Fruit fly (Drosophila melanogaster) whole organism, pupa: Measurements from ENCODE around the gene CG9121.

Experiments
- CG10348 ChIP-seq: fragments of 200-800 bp; sonication (Bioruptor generic); IDR thresholded peaks from 2 replicates; pipeline ENCODE4 v1.3.6; 2022; ENCODE audit warnings: missing biosample characterization, missing genetic modification characterization
- CG12605 ChIP-seq: fragments of 200-800 bp; sonication (Bioruptor generic); IDR thresholded peaks from 2 replicates; pipeline ENCODE4 v1.3.6; 2022; ENCODE audit warnings: missing biosample characterization, missing genetic modification characterization
- CG13204 ChIP-seq: fragments of 200-800 bp; sonication (Bioruptor generic); optimal IDR thresholded peaks from 2 replicates; lab custom pipeline; 2018; ENCODE audit warnings: missing biosample characterization, mild to moderate bottlenecking, missing genetic modification characterization, moderate library complexity
- CG14655 ChIP-seq: fragments of 200-800 bp; sonication (Bioruptor generic); optimal IDR thresholded peaks from 3 replicates; lab custom pipeline; 2017; ENCODE audit warnings: mild to moderate bottlenecking, missing biosample characterization, missing genetic modification reagents, missing genetic modification characterization
- CG15710 ChIP-seq: fragments of 200-800 bp; sonication (Bioruptor generic); optimal IDR thresholded peaks from 2 replicates; lab custom pipeline; 2018; ENCODE audit warnings: missing biosample characterization, mild to moderate bottlenecking, missing genetic modification characterization, moderate library complexity
- CG17806 ChIP-seq: fragments of 200-800 bp; sonication (Bioruptor generic); optimal IDR thresholded peaks from 2 replicates; lab custom pipeline; 2018; ENCODE audit warnings: missing biosample characterization, mild to moderate bottlenecking, missing genetic modification characterization, moderate library complexity
- CG32121 ChIP-seq: fragments of 200-800 bp; sonication (Bioruptor generic); IDR thresholded peaks from 2 replicates; pipeline ENCODE4 v1.3.6; 2022; ENCODE audit warnings: missing biosample characterization, missing genetic modification characterization
- CG34367 ChIP-seq: fragments of 200-800 bp; sonication (Bioruptor generic); optimal IDR thresholded peaks from 2 replicates; lab custom pipeline; 2018; ENCODE audit warnings: missing biosample characterization, mild to moderate bottlenecking, missing genetic modification characterization
- CG4496 ChIP-seq: fragments of 200-800 bp; sonication (Bioruptor generic); IDR thresholded peaks from 3 replicates; pipeline ENCODE4 v1.3.6; 2022; ENCODE audit warnings: missing biosample characterization, missing genetic modification characterization
- CG8159 ChIP-seq: fragments of 200-800 bp; sonication (Bioruptor generic); optimal IDR thresholded peaks from 3 replicates; lab custom pipeline; 2018; ENCODE audit warnings: missing biosample characterization, mild to moderate bottlenecking, missing genetic modification characterization, moderate library complexity
- CG8301 ChIP-seq: fragments of 200-800 bp; sonication (Bioruptor generic); optimal IDR thresholded peaks from 2 replicates; lab custom pipeline; 2018; ENCODE audit warnings: missing biosample characterization, mild to moderate bottlenecking, missing genetic modification characterization
- CG9948 ChIP-seq: fragments of 200-800 bp; sonication (Bioruptor generic); optimal IDR thresholded peaks from 2 replicates; lab custom pipeline; 2018; ENCODE audit warnings: missing biosample characterization, mild to moderate bottlenecking, missing genetic modification characterization, moderate library complexity
- D1 ChIP-seq: fragments of 200-800 bp; sonication (Bioruptor generic); optimal IDR thresholded peaks from 2 replicates; lab custom pipeline; 2018; ENCODE audit warnings: missing biosample characterization, mild to moderate bottlenecking, missing genetic modification characterization, moderate library complexity
- EcR ChIP-seq: fragments of 200-800 bp; sonication (Bioruptor generic); optimal IDR thresholded peaks from 3 replicates; lab custom pipeline; 2019; ENCODE audit warnings: missing biosample characterization, missing genetic modification characterization, mild to moderate bottlenecking, moderate library complexity, missing genetic modification reagents
- Ets98B ChIP-seq: fragments of 200-800 bp; sonication (Bioruptor generic); IDR thresholded peaks from 2 replicates; pipeline ENCODE4 v1.3.6; 2022; ENCODE audit warnings: missing biosample characterization, missing genetic modification characterization
- Pif1A ChIP-seq: fragments of 200-800 bp; sonication (Bioruptor generic); optimal IDR thresholded peaks from 3 replicates; lab custom pipeline; 2016; ENCODE audit warnings: missing biosample characterization, missing genetic modification characterization
- Pif1B ChIP-seq: fragments of 200-800 bp; sonication (Bioruptor generic); optimal IDR thresholded peaks from 3 replicates; lab custom pipeline; 2016; ENCODE audit warnings: missing biosample characterization, missing genetic modification characterization
- Snoo ChIP-seq: fragments of 200-800 bp; sonication (Bioruptor generic); optimal IDR thresholded peaks from 3 replicates; lab custom pipeline; 2017; ENCODE audit warnings: missing biosample characterization, mild to moderate bottlenecking, missing genetic modification characterization, inconsistent platforms
- fd96Ca ChIP-seq: fragments of 200-800 bp; sonication (Bioruptor generic); IDR thresholded peaks from 3 replicates; pipeline ENCODE4 v1.3.6; 2022; ENCODE audit warnings: missing biosample characterization, missing genetic modification characterization
- gl ChIP-seq: fragments of 200-800 bp; sonication (Bioruptor generic); optimal IDR thresholded peaks from 2 replicates; lab custom pipeline; 2018; ENCODE audit warnings: missing biosample characterization, mild to moderate bottlenecking, missing genetic modification characterization
- rn ChIP-seq: fragments of 200-800 bp; sonication (Bioruptor generic); IDR thresholded peaks from 2 replicates; pipeline ENCODE4 v1.3.6; 2022; ENCODE audit warnings: missing biosample characterization, missing genetic modification characterization

The CG9121 gene

dm6 chr2L:5005464-5005764 lies 45.4 kb downstream of the CG9121 start:
- no peak for TF ChIP-seq D1 (tag; lab: Kevin White, UChicago)
- no peak for TF ChIP-seq CG14655
- no peak for TF ChIP-seq fd96Ca (GFP tag; lab: Robert Waterston, UW)
- no peak for TF ChIP-seq CG10348 (GFP tag; lab: Robert Waterston, UW)
- no peak for TF ChIP-seq CG15710
- no peak for TF ChIP-seq CG9948 (tag; lab: Kevin White, UChicago)
- TF ChIP-seq CG34367 (tag; lab: Kevin White, UChicago): no peak
- TF ChIP-seq Ets98B (GFP tag; lab: Robert Waterston, UW): no peak
- TF ChIP-seq Pif1A (GFP tag; lab: Kevin White, UChicago): no peak
- no peak for TF ChIP-seq CG12605 (GFP tag; lab: Robert Waterston, UW)
- no peak for TF ChIP-seq CG17806
- no peak for TF ChIP-seq Snoo (tag; lab: Kevin White, UChicago)
- no peak for TF ChIP-seq Pif1B (GFP tag; lab: Kevin White, UChicago)
- no peak for TF ChIP-seq CG4496 (GFP tag; lab: Robert Waterston, UW)
- no peak for TF ChIP-seq rn
- no peak for TF ChIP-seq CG8301 (tag; lab: Kevin White, UChicago)
- TF ChIP-seq CG13204: no peak

DNA sequence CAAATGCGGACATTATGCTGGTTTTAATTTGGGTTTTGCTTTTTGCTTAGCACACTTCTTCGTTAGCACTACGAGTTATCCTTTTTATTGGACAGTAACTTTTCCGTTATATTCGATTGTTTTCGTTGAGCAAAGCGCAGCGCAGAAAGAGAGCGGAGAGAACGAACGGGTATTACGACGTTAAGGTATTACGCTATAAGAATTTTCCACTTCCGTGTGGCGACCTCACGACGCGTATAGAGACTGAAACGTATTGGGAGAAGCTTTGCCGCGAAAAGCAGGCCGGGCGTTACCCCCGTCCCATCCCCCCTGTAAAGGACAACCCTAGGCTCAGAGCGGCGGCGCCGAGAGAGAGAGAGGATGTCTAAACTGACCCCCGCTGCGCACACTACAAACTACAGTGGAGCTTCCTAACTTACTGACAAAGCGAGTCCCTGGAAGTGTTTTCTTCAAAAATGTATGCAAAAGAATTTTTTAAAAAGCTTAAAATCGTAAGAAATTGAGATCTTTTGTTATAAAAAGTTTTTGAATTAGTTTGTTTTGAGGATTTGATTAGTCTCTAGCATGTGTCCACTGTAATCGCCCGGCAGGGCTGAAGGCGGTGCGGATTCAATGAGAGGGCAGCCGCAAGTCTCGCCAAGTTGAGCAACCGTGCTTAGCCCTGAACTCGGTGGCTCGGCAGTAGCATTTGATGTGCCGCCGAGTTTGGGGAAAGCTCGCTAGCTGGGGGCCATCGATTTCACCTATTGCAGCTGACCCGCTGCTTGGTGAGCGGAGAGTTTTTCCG lies 46.0 kb downstream of the CG9121 start:
- peak; percentile 90 for TF ChIP-seq CG15710
- peak; percentile 88 for TF ChIP-seq Ets98B (GFP tag; lab: Robert Waterston, UW)
- TF ChIP-seq CG12605 (GFP tag; lab: Robert Waterston, UW): peak; percentile 91
- TF ChIP-seq gl: peak; percentile 73
- TF ChIP-seq CG4496 (GFP tag; lab: Robert Waterston, UW): peak; percentile 94
- peak; percentile 61; the same call in 1 of the 2 replicates for TF ChIP-seq rn
- peak; percentile 90 for TF ChIP-seq CG8159 (tag; lab: Kevin White, UChicago)
- peak; percentile 69 for TF ChIP-seq CG13204
- peak; percentile 89 for TF ChIP-seq CG17806
- TF ChIP-seq CG32121 (GFP tag; lab: Robert Waterston, UW): peak; percentile 89
- peak; percentile 41 for TF ChIP-seq D1 (tag; lab: Kevin White, UChicago)
- peak; percentile 88 for TF ChIP-seq CG34367 (tag; lab: Kevin White, UChicago)
- peak; percentile 89 for TF ChIP-seq CG9948 (tag; lab: Kevin White, UChicago)
- TF ChIP-seq Pif1B (GFP tag; lab: Kevin White, UChicago): peak; percentile 86
- TF ChIP-seq Snoo (tag; lab: Kevin White, UChicago): peak; percentile 70
- TF ChIP-seq CG8301 (tag; lab: Kevin White, UChicago): peak; percentile 81
- peak; percentile 83 for TF ChIP-seq CG14655
- TF ChIP-seq EcR (GFP tag; lab: Kevin White, UChicago): peak; percentile 38
- TF ChIP-seq Pif1A (GFP tag; lab: Kevin White, UChicago): peak; percentile 90
- TF ChIP-seq CG10348 (GFP tag; lab: Robert Waterston, UW): peak; percentile 76
- peak; percentile 90 for TF ChIP-seq fd96Ca (GFP tag; lab: Robert Waterston, UW)

- TF ChIP-seq CG8159 (tag; lab: Kevin White, UChicago) (no peak), rn (no peak), Ets98B (GFP tag; lab: Robert Waterston, UW) (no peak), CG34367 (tag; lab: Kevin White, UChicago) (no peak), CG32121 (GFP tag; lab: Robert Waterston, UW) (no peak), fd96Ca (GFP tag; lab: Robert Waterston, UW) (no peak), Pif1A (GFP tag; lab: Kevin White, UChicago) (no peak), CG14655 (no peak), CG15710 (no peak), D1 (tag; lab: Kevin White, UChicago) (no peak)
Measured at dm6 chr2L:5003670-5004453, 47.0 kb downstream of the CG9121 start.

DNA sequence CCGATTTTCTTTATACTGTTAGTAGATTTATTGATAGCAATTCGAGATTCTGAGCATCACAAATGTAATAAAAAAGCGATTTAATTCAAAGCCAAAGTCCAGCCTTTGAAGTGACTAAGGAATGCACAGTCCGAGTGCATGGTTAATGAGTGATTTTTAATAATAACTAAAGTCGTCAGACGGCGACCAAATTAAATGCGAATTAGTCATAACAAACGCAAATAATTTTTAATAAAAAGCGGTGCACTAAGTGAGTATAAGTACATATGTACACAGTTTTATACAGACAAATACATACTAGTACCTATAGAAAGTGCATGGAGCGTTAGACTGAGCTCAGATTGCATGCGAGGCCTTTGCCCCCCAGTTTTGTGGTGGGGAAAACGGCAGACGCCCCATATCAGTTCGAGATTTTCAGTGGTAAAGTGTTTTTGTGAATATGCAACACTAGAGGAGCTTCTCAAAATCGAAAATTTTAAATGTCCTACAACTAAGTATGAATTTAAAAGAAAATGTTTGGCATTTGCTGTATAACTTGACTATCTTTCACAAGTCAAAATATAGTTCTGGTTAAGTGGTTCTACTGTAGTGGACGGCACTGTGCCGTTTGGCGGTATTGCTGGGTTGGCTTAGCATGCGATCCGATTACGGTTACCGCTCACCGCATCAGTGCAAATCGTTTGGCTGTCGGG lies 48.0 kb downstream of the CG9121 start:
- TF ChIP-seq CG14655: peak; percentile 45
- TF ChIP-seq CG9948 (tag; lab: Kevin White, UChicago): no peak
- peak; percentile 57; the same call in 1 of the 3 replicates for TF ChIP-seq fd96Ca (GFP tag; lab: Robert Waterston, UW)
- TF ChIP-seq CG8301 (tag; lab: Kevin White, UChicago): peak; percentile 16
- no peak for TF ChIP-seq D1 (tag; lab: Kevin White, UChicago)
- TF ChIP-seq CG4496 (GFP tag; lab: Robert Waterston, UW): peak; percentile 65; the same call in 2 of the 3 replicates
- TF ChIP-seq CG34367 (tag; lab: Kevin White, UChicago): no peak
- peak; percentile 34 for TF ChIP-seq Pif1A (GFP tag; lab: Kevin White, UChicago)
- peak; percentile 75 for TF ChIP-seq Ets98B (GFP tag; lab: Robert Waterston, UW)
- TF ChIP-seq CG12605 (GFP tag; lab: Robert Waterston, UW): peak; percentile 60; the same call in 1 of the 2 replicates
- peak; percentile 49; the same call in 1 of the 2 replicates for TF ChIP-seq CG32121 (GFP tag; lab: Robert Waterston, UW)
- no peak for TF ChIP-seq CG17806
- peak; percentile 15 for TF ChIP-seq CG15710

DNA sequence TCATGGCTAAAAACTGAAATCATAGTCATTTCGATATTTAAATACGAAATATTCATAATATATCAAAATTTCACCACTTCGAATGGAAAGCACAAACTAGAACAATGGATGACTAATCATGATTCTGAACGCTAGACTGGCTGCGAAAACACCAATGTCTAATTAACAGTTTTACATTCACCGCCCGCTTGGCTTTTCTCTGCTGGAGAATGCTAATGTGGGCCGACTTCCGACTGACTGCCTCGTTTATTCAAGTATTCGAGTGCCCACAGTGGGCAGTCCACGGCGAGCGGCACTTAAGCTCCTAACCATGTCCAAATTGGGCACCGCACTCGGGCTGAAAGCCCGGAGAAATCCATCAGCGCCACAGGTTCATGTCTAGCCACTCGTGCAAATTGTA lies 48.8 kb downstream of the CG9121 start:
- TF ChIP-seq Pif1A (GFP tag; lab: Kevin White, UChicago) (no peak), EcR (GFP tag; lab: Kevin White, UChicago) (no peak), CG8301 (tag; lab: Kevin White, UChicago) (no peak), CG17806 (no peak), CG34367 (tag; lab: Kevin White, UChicago) (no peak), CG13204 (no peak), CG14655 (no peak), Ets98B (GFP tag; lab: Robert Waterston, UW) (no peak), Snoo (tag; lab: Kevin White, UChicago) (no peak)
